Fruit fly (Drosophila melanogaster) whole organism, embryonic: Measurements from ENCODE around the gene Lipt2.

Source experiments
- Aef1 ChIP-seq: fragments of 200-800 bp; sonication (Bioruptor generic); IDR thresholded peaks from 3 replicates; pipeline ENCODE4 v1.3.6; 2022; ENCODE audit warnings: missing biosample characterization, missing genetic modification characterization
- BEAF-32 ChIP-seq: fragments of 200-800 bp; sonication (Bioruptor generic); optimal IDR thresholded peaks from 3 replicates; lab custom pipeline; 2017; ENCODE audit warnings: missing biosample characterization, missing genetic modification characterization, mild to moderate bottlenecking, moderate library complexity, missing genetic modification reagents
- Blimp-1 ChIP-seq: fragments of 200-800 bp; sonication (Bioruptor generic); optimal IDR thresholded peaks from 3 replicates; lab custom pipeline; 2018; ENCODE audit warnings: missing biosample characterization, missing genetic modification characterization, mild to moderate bottlenecking, moderate library complexity, missing genetic modification reagents
- CG10431 ChIP-seq: fragments of 200-800 bp; sonication (Bioruptor generic); optimal IDR thresholded peaks from 3 replicates; lab custom pipeline; 2018; ENCODE audit warnings: missing biosample characterization, mild to moderate bottlenecking, missing genetic modification characterization
- CG11247 ChIP-seq: fragments of 200-800 bp; sonication (Bioruptor generic); IDR thresholded peaks from 2 replicates; pipeline ENCODE4 v1.3.6; 2022; ENCODE audit warnings: missing biosample characterization, missing genetic modification characterization
- CG11560 ChIP-seq: fragments of 200-800 bp; sonication (Bioruptor generic); IDR thresholded peaks from 3 replicates; pipeline ENCODE4 v1.3.6; 2022; ENCODE audit warnings: missing biosample characterization, missing genetic modification characterization
- CG12236 ChIP-seq: fragments of 200-800 bp; sonication (Bioruptor generic); optimal IDR thresholded peaks from 2 replicates; lab custom pipeline; 2016; ENCODE audit warnings: missing biosample characterization, missing genetic modification characterization
- CG12769 ChIP-seq: fragments of 200-800 bp; sonication (Bioruptor generic); optimal IDR thresholded peaks from 2 replicates; lab custom pipeline; 2019; ENCODE audit warnings: missing biosample characterization, mild to moderate bottlenecking, missing genetic modification characterization, moderate library complexity
- CG13775 ChIP-seq: fragments of 200-800 bp; sonication (Bioruptor generic); optimal IDR thresholded peaks from 3 replicates; lab custom pipeline; 2017; ENCODE audit warnings: missing biosample characterization, mild to moderate bottlenecking, missing genetic modification characterization
- CG1603 ChIP-seq: fragments of 200-800 bp; sonication (Bioruptor generic); optimal IDR thresholded peaks from 2 replicates; lab custom pipeline; 2019; ENCODE audit warnings: missing biosample characterization, mild to moderate bottlenecking, missing genetic modification characterization, moderate library complexity
- CG16813 ChIP-seq: fragments of 200-800 bp; sonication (Bioruptor generic); IDR thresholded peaks from 3 replicates; pipeline ENCODE4 v1.3.6; 2022; ENCODE audit warnings: missing biosample characterization, missing genetic modification characterization; ENCODE audit not compliant: partially characterized antibody
- CG2120 ChIP-seq: fragments of 200-800 bp; sonication (Bioruptor generic); optimal IDR thresholded peaks from 3 replicates; lab custom pipeline; 2016; ENCODE audit warnings: missing biosample characterization, missing genetic modification characterization
- CG2678 ChIP-seq: fragments of 200-800 bp; sonication (Bioruptor generic); optimal IDR thresholded peaks from 3 replicates; lab custom pipeline; 2019; ENCODE audit warnings: missing biosample characterization, mild to moderate bottlenecking, missing genetic modification characterization, moderate library complexity
- CG33213 ChIP-seq: fragments of 200-800 bp; sonication (Bioruptor generic); optimal IDR thresholded peaks from 3 replicates; lab custom pipeline; 2016; ENCODE audit warnings: missing biosample characterization, missing genetic modification characterization
- CG34376 ChIP-seq: fragments of 200-800 bp; sonication (Bioruptor generic); optimal IDR thresholded peaks from 2 replicates; lab custom pipeline; 2018; ENCODE audit warnings: missing biosample characterization, mild to moderate bottlenecking, missing genetic modification characterization
- CG3726 ChIP-seq: fragments of 200-800 bp; sonication (Bioruptor generic); IDR thresholded peaks from 3 replicates; pipeline ENCODE4, ENCODE4 v1.3.6; 2022; ENCODE audit warnings: missing biosample characterization, missing genetic modification characterization
- CG4424 ChIP-seq: fragments of 200-800 bp; sonication (Bioruptor generic); optimal IDR thresholded peaks from 3 replicates; lab custom pipeline; 2016; ENCODE audit warnings: missing biosample characterization, missing genetic modification characterization
- CG4617 ChIP-seq: fragments of 200-800 bp; sonication (Bioruptor generic); optimal IDR thresholded peaks from 3 replicates; lab custom pipeline; 2016; ENCODE audit warnings: missing biosample characterization, missing genetic modification characterization, borderline replicate concordance
- CG6175 ChIP-seq: fragments of 200-800 bp; sonication (Bioruptor generic); IDR thresholded peaks from 3 replicates; pipeline ENCODE4 v1.3.6; 2022; ENCODE audit warnings: missing biosample characterization, missing genetic modification characterization
- CG7556 ChIP-seq: fragments of 200-800 bp; sonication (Bioruptor generic); optimal IDR thresholded peaks from 2 replicates; lab custom pipeline; 2017; ENCODE audit warnings: missing biosample characterization, mild to moderate bottlenecking, missing genetic modification characterization
- CG7928 ChIP-seq: fragments of 200-800 bp; sonication (Bioruptor generic); optimal IDR thresholded peaks from 2 replicates; lab custom pipeline; 2017; ENCODE audit warnings: missing biosample characterization, mild to moderate bottlenecking, missing genetic modification characterization
- CG7987 ChIP-seq: fragments of 200-800 bp; sonication (Bioruptor generic); optimal IDR thresholded peaks from 2 replicates; lab custom pipeline; 2018; ENCODE audit warnings: missing biosample characterization, mild to moderate bottlenecking, missing genetic modification characterization, moderate library complexity
- CG8924 ChIP-seq: fragments of 200-800 bp; optimal IDR thresholded peaks from 3 replicates; lab custom pipeline; 2019; ENCODE audit warnings: missing biosample characterization, mild to moderate bottlenecking, missing genetic modification characterization, moderate library complexity
- CkIIα-i1 ChIP-seq: fragments of 200-800 bp; sonication (Bioruptor generic); IDR thresholded peaks from 2 replicates; pipeline ENCODE4 v1.3.6; 2022; ENCODE audit warnings: missing biosample characterization, missing genetic modification characterization
- D19B ChIP-seq: fragments of 200-800 bp; sonication (Bioruptor generic); optimal IDR thresholded peaks from 2 replicates; lab custom pipeline; 2017; ENCODE audit warnings: missing biosample characterization, mild to moderate bottlenecking, missing genetic modification characterization
- Fer3 ChIP-seq: fragments of 200-800 bp; sonication (Bioruptor generic); optimal IDR thresholded peaks from 2 replicates; lab custom pipeline; 2018; ENCODE audit warnings: missing biosample characterization, mild to moderate bottlenecking, missing genetic modification characterization, moderate library complexity
- HLHmδ ChIP-seq: fragments of 200-800 bp; sonication (Bioruptor generic); optimal IDR thresholded peaks from 2 replicates; lab custom pipeline; 2018; ENCODE audit warnings: missing biosample characterization, mild to moderate bottlenecking, missing genetic modification characterization, moderate library complexity
- HmgD ChIP-seq: fragments of 200-800 bp; sonication (Bioruptor generic); optimal IDR thresholded peaks from 3 replicates; lab custom pipeline; 2016; ENCODE audit warnings: missing biosample characterization, missing genetic modification characterization
- Lim3 ChIP-seq: fragments of 200-800 bp; sonication (Bioruptor generic); IDR thresholded peaks from 2 replicates; pipeline ENCODE4 v1.3.6; 2022; ENCODE audit warnings: missing biosample characterization, missing genetic modification characterization
- NC2β ChIP-seq: fragments of 200-800 bp; sonication (Bioruptor generic); optimal IDR thresholded peaks from 2 replicates; lab custom pipeline; 2016; ENCODE audit warnings: missing biosample characterization, missing genetic modification characterization
- NFAT ChIP-seq: fragments of 200-800 bp; sonication (Bioruptor generic); IDR thresholded peaks from 2 replicates; pipeline ENCODE4 v1.3.6; 2022; ENCODE audit warnings: missing biosample characterization, missing genetic modification characterization
- Nf-YA ChIP-seq: fragments of 200-800 bp; sonication (Bioruptor generic); IDR thresholded peaks from 2 replicates; pipeline ENCODE4 v1.3.6; 2022; ENCODE audit warnings: missing biosample characterization, missing genetic modification characterization
- PHDP ChIP-seq: fragments of 200-800 bp; sonication (Bioruptor generic); optimal IDR thresholded peaks from 3 replicates; lab custom pipeline; 2018; ENCODE audit warnings: missing biosample characterization, mild to moderate bottlenecking, missing genetic modification characterization, moderate library complexity
- aop ChIP-seq: fragments of 200-800 bp; sonication (Bioruptor generic); IDR thresholded peaks from 2 replicates; pipeline ENCODE4 v1.3.6; 2022; ENCODE audit warnings: missing biosample characterization, missing genetic modification characterization
- ara ChIP-seq: fragments of 200-800 bp; sonication (Bioruptor generic); IDR thresholded peaks from 2 replicates; pipeline ENCODE4 v1.3.6; 2022; ENCODE audit warnings: missing biosample characterization, missing genetic modification characterization
- dm ChIP-seq: fragments of 200-800 bp; sonication (Bioruptor generic); optimal IDR thresholded peaks from 3 replicates; lab custom pipeline; 2016; ENCODE audit warnings: missing biosample characterization, missing genetic modification characterization
- ems ChIP-seq: fragments of 200-800 bp; sonication (Bioruptor generic); optimal IDR thresholded peaks from 3 replicates; lab custom pipeline; 2016; ENCODE audit warnings: missing biosample characterization, missing genetic modification characterization
- eve ChIP-seq, 2 experiments: fragments of >200 bp; optimal IDR thresholded peaks; 2 replicates each; lab custom pipeline; 2017; ENCODE audit warnings: missing biosample characterization in 2 of 2, missing genetic modification characterization in 2 of 2
- gem ChIP-seq: fragments of 200-800 bp; sonication (Bioruptor generic); optimal IDR thresholded peaks from 2 replicates; lab custom pipeline; 2019; ENCODE audit warnings: missing biosample characterization, mild to moderate bottlenecking, missing genetic modification characterization, moderate library complexity
- gsb-n ChIP-seq: fragments of 200-800 bp; sonication (Bioruptor generic); optimal IDR thresholded peaks from 3 replicates; lab custom pipeline; 2018; ENCODE audit warnings: missing biosample characterization, mild to moderate bottlenecking, missing genetic modification characterization
- odd ChIP-seq: fragments of 200-800 bp; sonication (Bioruptor generic); optimal IDR thresholded peaks from 2 replicates; lab custom pipeline; 2017; ENCODE audit warnings: missing biosample characterization, mild to moderate bottlenecking, missing genetic modification characterization
- pan ChIP-seq, 4 experiments: fragments of >200 bp in 3 of 4; fragments of 200-800 bp in 1 of 4; sonication (Bioruptor generic) in 1 of 4; optimal IDR thresholded peaks in 3 of 4; IDR thresholded peaks in 1 of 4; 2 replicates each; pipeline versions ENCODE4 v1.3.6 to Lab custom; 2017 to 2022; ENCODE audit warnings: missing biosample characterization in 2 of 4, missing genetic modification characterization in 2 of 4, mixed read lengths in 1 of 4
- pho ChIP-seq: fragments of 200-800 bp; sonication (Bioruptor generic); optimal IDR thresholded peaks from 2 replicates; lab custom pipeline; 2016; ENCODE audit warnings: missing biosample characterization, missing genetic modification characterization
- schlank ChIP-seq: fragments of 200-800 bp; sonication (Bioruptor generic); optimal IDR thresholded peaks from 2 replicates; lab custom pipeline; 2018; ENCODE audit warnings: missing biosample characterization, mild to moderate bottlenecking, missing genetic modification characterization
- scrt ChIP-seq: fragments of 200-800 bp; sonication (Bioruptor generic); optimal IDR thresholded peaks from 2 replicates; lab custom pipeline; 2018; ENCODE audit warnings: missing biosample characterization, mild to moderate bottlenecking, missing genetic modification characterization, moderate library complexity
- sqz ChIP-seq: fragments of 200-800 bp; sonication (Bioruptor generic); optimal IDR thresholded peaks from 3 replicates; lab custom pipeline; 2018; ENCODE audit warnings: missing biosample characterization, mild to moderate bottlenecking, missing genetic modification characterization
- tll ChIP-seq, 2 experiments: fragments of 200-800 bp in 1 of 2; fragments of >200 bp in 1 of 2; sonication (Bioruptor generic) in 1 of 2; optimal IDR thresholded peaks; 2 replicates each; lab custom pipeline; 2017 to 2019; ENCODE audit warnings: missing biosample characterization in 2 of 2, missing genetic modification characterization in 2 of 2, mild to moderate bottlenecking in 1 of 2, moderate library complexity in 1 of 2
- trh ChIP-seq: fragments of 200-800 bp; sonication (Bioruptor generic); optimal IDR thresholded peaks from 2 replicates; lab custom pipeline; 2016; ENCODE audit warnings: missing biosample characterization, missing genetic modification characterization
- ttk ChIP-seq: fragments of 200-800 bp; sonication (Bioruptor generic); IDR thresholded peaks from 2 replicates; pipeline ENCODE4 v2.1.2; 2022; ENCODE audit warnings: missing biosample characterization, missing genetic modification characterization
- tx ChIP-seq: fragments of 200-800 bp; sonication (Bioruptor generic); optimal IDR thresholded peaks from 2 replicates; lab custom pipeline; 2016; ENCODE audit warnings: missing biosample characterization, missing genetic modification characterization

Lipt2 gene

dm6 chr3R:4437113-4437512 lies at the start of gene Lipt2, which contains the start of gene CG14650 (continued):
- TF ChIP-seq PHDP (tag; lab: Kevin White, UChicago) (peak; percentile 33), BEAF-32 (GFP tag; lab: Kevin White, UChicago) (peak; percentile 77), odd (GFP tag; lab: Kevin White, UChicago) (no peak), Nf-YA (GFP tag; lab: Robert Waterston, UW) (no peak), aop (GFP tag; lab: Robert Waterston, UW) (no peak), sqz (GFP tag; lab: Kevin White, UChicago) (no peak), NFAT (GFP tag; lab: Robert Waterston, UW) (peak; percentile 49; the same call in 1 of the 2 replicates), CG33213 (peak; percentile 29), trh (GFP tag; lab: Kevin White, UChicago) (no peak), scrt (no peak), NC2β (GFP tag; lab: Kevin White, UChicago) (peak; percentile 73), CG7987 (GFP tag; lab: Kevin White, UChicago) (peak; percentile 38), D19B (no peak), CkIIα-i1 (no peak), ara (no peak), schlank (no peak), CG1603 (tag; lab: Kevin White, UChicago) (peak; percentile 82), CG8924 (tag; lab: Kevin White, UChicago) (peak; percentile 74), CG11247 (0 out of 2 replicates have a peak, but pooled peaks have one; percentile 26), CG12236 (peak; percentile 23), CG4424 (GFP tag; lab: Kevin White, UChicago) (peak; percentile 47), eve (GFP tag; optimal IDR thresholded peaks at IDR 0.05; lab: Kevin White, UChicago) (no peak), CG2120 (GFP tag; lab: Kevin White, UChicago) (peak; percentile 77), pho (GFP tag; lab: Kevin White, UChicago) (peak; percentile 56), tll (GFP tag; optimal IDR thresholded peaks at IDR 0.05; lab: Kevin White, UChicago) (peak in 1 of 2 experiments; percentile 58), CG7556 (GFP tag; lab: Kevin White, UChicago) (peak; percentile 10), CG3726 (GFP tag; lab: Robert Waterston, UW) (no peak), dm (peak; percentile 68), CG12769 (tag; lab: Kevin White, UChicago) (no peak), ems (GFP tag; lab: Kevin White, UChicago) (peak; percentile 48), HmgD (GFP tag; lab: Kevin White, UChicago) (peak; percentile 54), ttk (GFP tag; lab: Robert Waterston, UW) (no peak), pan (optimal IDR thresholded peaks at IDR 0.05; lab: Kevin White, UChicago) (no peak), pan (GFP tag; optimal IDR thresholded peaks at IDR 0.05 in 1 of 2, IDR thresholded peaks at IDR 0.05 in 1 of 2) (peak in 1 of 2 experiments; percentile 49), HLHmδ (GFP tag; lab: Kevin White, UChicago) (no peak), CG7928 (GFP tag; lab: Kevin White, UChicago) (peak; percentile 98), CG16813 (GFP tag; lab: Robert Waterston, UW) (peak; percentile 54; the same call in 2 of the 3 replicates), CG6175 (GFP tag; lab: Robert Waterston, UW) (no peak), tx (GFP tag; lab: Kevin White, UChicago) (peak; percentile 53), CG4617 (GFP tag; lab: Kevin White, UChicago) (peak; percentile 98), CG34376 (peak; percentile 46), CG2678 (tag; lab: Kevin White, UChicago) (no peak), gsb-n (tag; lab: Kevin White, UChicago) (no peak), gem (tag; lab: Kevin White, UChicago) (no peak), CG10431 (GFP tag; lab: Kevin White, UChicago) (no peak), Lim3 (GFP tag; lab: Robert Waterston, UW) (no peak), CG13775 (GFP tag; lab: Kevin White, UChicago) (peak; percentile 66), Blimp-1 (GFP tag; lab: Kevin White, UChicago) (no peak), Aef1 (GFP tag; lab: Robert Waterston, UW) (peak; percentile 63), CG11560 (tag; lab: Robert Waterston, UW) (no peak), Fer3 (tag; lab: Kevin White, UChicago) (peak; percentile 15)
